Fruit fly (Drosophila melanogaster): Measurements from ENCODE around the gene Mst84B.

Mst84B gene

DNA sequence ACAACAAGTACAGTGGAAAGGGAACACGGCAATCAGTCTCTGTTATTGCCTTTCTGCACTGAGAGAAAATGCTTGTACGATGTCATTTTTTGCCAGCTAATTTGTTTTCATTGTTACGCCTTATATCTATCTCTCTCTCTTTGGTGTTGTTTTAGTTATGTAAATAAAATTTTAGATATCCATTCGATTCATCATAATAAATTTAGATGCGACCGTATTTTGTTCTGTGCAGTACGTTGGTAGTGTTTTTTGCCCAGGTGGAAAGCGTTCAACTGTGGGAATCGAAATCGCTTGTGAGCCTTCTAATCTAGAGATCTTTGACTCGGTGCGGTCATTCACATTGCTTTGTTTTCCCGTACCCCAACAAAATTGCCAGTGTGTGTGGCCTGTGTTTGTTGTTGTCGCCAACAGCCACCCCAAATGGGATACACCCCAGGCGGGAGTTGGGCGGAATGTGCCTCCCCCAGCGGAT, 13.8 kb downstream of the Mst84B start (continued):
- peak; percentile 88 for TF ChIP-seq Ssrp (tag; optimal IDR thresholded peaks at IDR 0.05)
- TF ChIP-seq CG18619 (GFP tag; optimal IDR thresholded peaks at IDR 0.05) = peak; percentile 87
- peak; percentile 86 for TF ChIP-seq CG15011 (GFP tag; optimal IDR thresholded peaks at IDR 0.05)
- peak; percentile 91 for TF ChIP-seq unpg (GFP tag; optimal IDR thresholded peaks at IDR 0.05)
- TF ChIP-seq az2 (GFP tag; optimal IDR thresholded peaks at IDR 0.05) = peak; percentile 89
- TF ChIP-seq CG1233 (GFP tag; optimal IDR thresholded peaks at IDR 0.05) = peak; percentile 86
- TF ChIP-seq CG10209 (GFP tag; optimal IDR thresholded peaks at IDR 0.05) = peak; percentile 90
- TF ChIP-seq Hr3 (GFP tag; optimal IDR thresholded peaks at IDR 0.05) = peak; percentile 83
- TF ChIP-seq aop (GFP tag; IDR thresholded peaks at IDR 0.05) = no peak
- peak; percentile 85 for TF ChIP-seq pb (GFP tag; optimal IDR thresholded peaks at IDR 0.05)
- peak; percentile 87 for TF ChIP-seq fd96Cb (tag; optimal IDR thresholded peaks at IDR 0.05)
- no peak for TF ChIP-seq toy (GFP tag; IDR thresholded peaks at IDR 0.05)
- peak; percentile 58 for TF ChIP-seq disco-r (GFP tag; optimal IDR thresholded peaks at IDR 0.05)
- TF ChIP-seq tll (GFP tag; optimal IDR thresholded peaks at IDR 0.05) = peak; percentile 21 to 84
- peak; percentile 86 for TF ChIP-seq CG1647 (GFP tag; optimal IDR thresholded peaks at IDR 0.05)
- TF ChIP-seq gcm (GFP tag; optimal IDR thresholded peaks at IDR 0.05) = peak; percentile 81
- TF ChIP-seq Stat92E (GFP tag; optimal IDR thresholded peaks at IDR 0.05) = peak in 1 of 3 experiments; percentile 62
- TF ChIP-seq CTCF (GFP tag; optimal IDR thresholded peaks at IDR 0.05) = peak; percentile 64
- no peak for TF ChIP-seq hkb (optimal IDR thresholded peaks at IDR 0.05)
- no peak for TF ChIP-seq hkb (GFP tag; IDR thresholded peaks at IDR 0.05)
- peak; percentile 63 for TF ChIP-seq salm (tag; optimal IDR thresholded peaks at IDR 0.05)
- TF ChIP-seq CG4617 (GFP tag; optimal IDR thresholded peaks at IDR 0.05; ENCODE audit: borderline replicate concordance) = peak; percentile 48
- TF ChIP-seq CG12236 (GFP tag; optimal IDR thresholded peaks at IDR 0.05) = peak; percentile 77
- peak; percentile 83 for TF ChIP-seq CG12155 (GFP tag; optimal IDR thresholded peaks at IDR 0.05)
- peak; percentile 86 for TF ChIP-seq HHEX (GFP tag; optimal IDR thresholded peaks at IDR 0.05)
- peak; percentile 19 for TF ChIP-seq Sry-β (GFP tag; optimal IDR thresholded peaks at IDR 0.05)
- TF ChIP-seq CG31365 (tag; optimal IDR thresholded peaks at IDR 0.05) = peak; percentile 54
- TF ChIP-seq esg (GFP tag; conservative IDR thresholded peaks at IDR 0.05) = no peak
- TF ChIP-seq fu2 (GFP tag; optimal IDR thresholded peaks at IDR 0.05) = peak; percentile 91
- peak; percentile 87 for TF ChIP-seq oc (tag; optimal IDR thresholded peaks at IDR 0.05)
- TF ChIP-seq CG11093 (GFP tag; IDR thresholded peaks at IDR 0.05) = peak; percentile 84
- TF ChIP-seq onecut (GFP tag; IDR thresholded peaks at IDR 0.05) = peak; percentile 84
- no peak for TF ChIP-seq Poxn (GFP tag; IDR thresholded peaks at IDR 0.05)
- TF ChIP-seq CG18599 (GFP tag; optimal IDR thresholded peaks at IDR 0.05) = peak; percentile 97
- peak; percentile 74 for TF ChIP-seq luna (GFP tag; optimal IDR thresholded peaks at IDR 0.05)
- peak; percentile 94 for TF ChIP-seq gro (GFP tag; optimal IDR thresholded peaks at IDR 0.05)
- peak; percentile 73 for TF ChIP-seq pnt (GFP tag; optimal IDR thresholded peaks at IDR 0.05)
- TF ChIP-seq CG11504 (tag; optimal IDR thresholded peaks at IDR 0.05) = peak; percentile 94
- peak; percentile 25 for TF ChIP-seq ac (GFP tag; optimal IDR thresholded peaks at IDR 0.05)
- no peak for TF ChIP-seq Dbx (GFP tag; IDR thresholded peaks at IDR 0.05)
- peak; percentile 93 for TF ChIP-seq ind (GFP tag; optimal IDR thresholded peaks at IDR 0.05)
- peak; percentile 71 for TF ChIP-seq Ets97D (GFP tag; optimal IDR thresholded peaks at IDR 0.05)
- peak; percentile 85 for TF ChIP-seq CG6683 (GFP tag; optimal IDR thresholded peaks at IDR 0.05)
- peak; percentile 94 for TF ChIP-seq CG17359 (tag; optimal IDR thresholded peaks at IDR 0.05)
- TF ChIP-seq crol (GFP tag; IDR thresholded peaks at IDR 0.05) = no peak
- TF ChIP-seq slou (GFP tag; optimal IDR thresholded peaks at IDR 0.05) = peak; percentile 71
- peak; percentile 90 for TF ChIP-seq PHDP (tag; optimal IDR thresholded peaks at IDR 0.05)
- TF ChIP-seq zf30C (GFP tag; optimal IDR thresholded peaks at IDR 0.05) = peak; percentile 94
- peak; percentile 88 for TF ChIP-seq CG12744 (GFP tag; optimal IDR thresholded peaks at IDR 0.05)
- no peak for TF ChIP-seq mld (GFP tag; IDR thresholded peaks at IDR 0.05; ENCODE audit: partially characterized antibody)
- peak; percentile 86 for TF ChIP-seq CG34376 (GFP tag; optimal IDR thresholded peaks at IDR 0.05)

Measured in whole organism, embryonic.